Worm (Caenorhabditis elegans) whole organism, mixed stage, embryonic: ENCODE results near the gene vps-60.

Experiments used
- M03D4.4 ChIP-seq: sonication (generic microtip); optimal IDR thresholded peaks from 2 replicates; lab custom pipeline; 2017; ENCODE audit warnings: mild to moderate bottlenecking, missing genetic modification characterization, missing compliant biosample characterization
- bed-3 ChIP-seq: fragments of 200-800 bp; sonication (Bioruptor generic); optimal IDR thresholded peaks from 3 replicates; lab custom pipeline; 2018; ENCODE audit warnings: mild to moderate bottlenecking, missing genetic modification characterization, moderate library complexity, missing compliant biosample characterization
- blmp-1 ChIP-seq: fragments of 150-350 bp; optimal IDR thresholded peaks from 2 replicates; lab custom pipeline; 2014; ENCODE audit warnings: missing biosample characterization, missing genetic modification characterization
- ceh-39 ChIP-seq: fragments of 150-350 bp; optimal IDR thresholded peaks from 2 replicates; lab custom pipeline; 2014; ENCODE audit warnings: missing biosample characterization, missing genetic modification characterization
- ceh-43 ChIP-seq: fragments of 200-800 bp; sonication (Bioruptor generic); optimal IDR thresholded peaks from 2 replicates; lab custom pipeline; 2018; ENCODE audit warnings: mild to moderate bottlenecking, missing genetic modification characterization, moderate library complexity, missing compliant biosample characterization
- ceh-83 ChIP-seq: fragments of 200-800 bp; sonication (Bioruptor generic); optimal IDR thresholded peaks from 2 replicates; lab custom pipeline; 2018; ENCODE audit warnings: mild to moderate bottlenecking, missing genetic modification characterization, missing compliant biosample characterization
- ces-1 ChIP-seq: fragments of 150-350 bp; optimal IDR thresholded peaks from 2 replicates; lab custom pipeline; 2014; ENCODE audit warnings: missing biosample characterization, missing genetic modification reagents, missing genetic modification characterization
- cnd-1 ChIP-seq: fragments of 200-800 bp; sonication (Bioruptor generic); optimal IDR thresholded peaks from 2 replicates; lab custom pipeline; 2018; ENCODE audit warnings: mild to moderate bottlenecking, missing genetic modification characterization, missing compliant biosample characterization
- drap-1 ChIP-seq: fragments of 200-800 bp; sonication (Bioruptor generic); optimal IDR thresholded peaks from 3 replicates; lab custom pipeline; 2018; ENCODE audit warnings: mild to moderate bottlenecking, missing genetic modification characterization, missing compliant biosample characterization
- elt-1 ChIP-seq: sonication (generic microtip); optimal IDR thresholded peaks from 2 replicates; lab custom pipeline; 2017; ENCODE audit warnings: missing genetic modification characterization, mild to moderate bottlenecking, missing compliant biosample characterization, antibody characterized with exemption, moderate library complexity, borderline replicate concordance; ENCODE audit not compliant: insufficient read depth
- elt-3 ChIP-seq: fragments of 150-350 bp; optimal IDR thresholded peaks from 2 replicates; lab custom pipeline; 2014; ENCODE audit warnings: missing biosample characterization, missing genetic modification characterization
- flh-1 ChIP-seq: fragments of 200-800 bp; sonication (Bioruptor generic); optimal IDR thresholded peaks from 2 replicates; lab custom pipeline; 2018; ENCODE audit warnings: mild to moderate bottlenecking, missing genetic modification characterization, moderate library complexity, missing compliant biosample characterization
- ham-2 ChIP-seq: fragments of 200-800 bp; sonication (Bioruptor generic); optimal IDR thresholded peaks from 2 replicates; lab custom pipeline; 2018; ENCODE audit warnings: mild to moderate bottlenecking, missing genetic modification characterization, missing compliant biosample characterization
- hlh-1 ChIP-seq: fragments of 150-350 bp; optimal IDR thresholded peaks from 2 replicates; lab custom pipeline; 2014; ENCODE audit warnings: missing biosample characterization, missing genetic modification reagents, missing genetic modification characterization
- lin-13 ChIP-seq: fragments of 150-350 bp; optimal IDR thresholded peaks from 2 replicates; lab custom pipeline; 2014; ENCODE audit warnings: missing biosample characterization, missing genetic modification characterization
- lin-32 ChIP-seq: fragments of 200-800 bp; sonication (Bioruptor generic); optimal IDR thresholded peaks from 2 replicates; lab custom pipeline; 2018; ENCODE audit warnings: mild to moderate bottlenecking, missing genetic modification characterization, missing compliant biosample characterization
- lsy-2 ChIP-seq: fragments of 150-350 bp; optimal IDR thresholded peaks from 2 replicates; lab custom pipeline; 2014; ENCODE audit warnings: missing biosample characterization, missing genetic modification characterization
- mab-5 ChIP-seq: fragments of 150-350 bp; optimal IDR thresholded peaks from 2 replicates; lab custom pipeline; 2014; ENCODE audit warnings: missing biosample characterization, missing genetic modification characterization
- mep-1 ChIP-seq: fragments of 150-350 bp; optimal IDR thresholded peaks from 2 replicates; lab custom pipeline; 2017; ENCODE audit warnings: missing biosample characterization, missing genetic modification reagents, missing genetic modification characterization, inconsistent platforms
- mls-2 ChIP-seq: sonication (generic microtip); optimal IDR thresholded peaks from 2 replicates; lab custom pipeline; 2016; ENCODE audit warnings: mild to moderate bottlenecking, missing genetic modification characterization, moderate library complexity, missing compliant biosample characterization
- nhr-12 ChIP-seq: fragments of 150-350 bp; optimal IDR thresholded peaks from 2 replicates; lab custom pipeline; 2014; ENCODE audit warnings: missing biosample characterization, missing genetic modification characterization
- nhr-2 ChIP-seq: fragments of 150-350 bp; optimal IDR thresholded peaks from 2 replicates; lab custom pipeline; 2014; ENCODE audit warnings: missing biosample characterization, missing genetic modification characterization
- nhr-237 ChIP-seq: fragments of 150-350 bp; optimal IDR thresholded peaks from 2 replicates; lab custom pipeline; 2014; ENCODE audit warnings: missing biosample characterization, missing genetic modification characterization
- nhr-28 ChIP-seq: fragments of 150-350 bp; optimal IDR thresholded peaks from 2 replicates; lab custom pipeline; 2014; ENCODE audit warnings: missing biosample characterization, missing genetic modification characterization
- nhr-76 ChIP-seq: sonication (generic microtip); optimal IDR thresholded peaks from 2 replicates; lab custom pipeline; 2017; ENCODE audit warnings: missing biosample characterization, missing genetic modification characterization
- pha-4 ChIP-seq: fragments of 150-350 bp; optimal IDR thresholded peaks from 2 replicates; lab custom pipeline; 2018; ENCODE audit warnings: missing biosample characterization, missing genetic modification reagents, missing genetic modification characterization
- sem-2 ChIP-seq: fragments of 200-800 bp; sonication (Bioruptor generic); optimal IDR thresholded peaks from 2 replicates; lab custom pipeline; 2018; ENCODE audit warnings: mild to moderate bottlenecking, missing genetic modification characterization, missing compliant biosample characterization
- snpc-4 ChIP-seq: fragments of 150-350 bp; optimal IDR thresholded peaks from 2 replicates; lab custom pipeline; 2014; ENCODE audit warnings: missing biosample characterization, missing genetic modification characterization
- sptf-1 ChIP-seq: sonication (generic microtip); optimal IDR thresholded peaks from 2 replicates; lab custom pipeline; 2017; ENCODE audit warnings: mild to moderate bottlenecking, missing genetic modification characterization, moderate library complexity, missing compliant biosample characterization
- tbx-8 ChIP-seq: fragments of 200-800 bp; sonication (Bioruptor generic); optimal IDR thresholded peaks from 2 replicates; lab custom pipeline; 2018; ENCODE audit warnings: mild to moderate bottlenecking, missing genetic modification characterization, moderate library complexity, missing compliant biosample characterization
- unc-120 ChIP-seq: sonication (generic microtip); optimal IDR thresholded peaks from 2 replicates; lab custom pipeline; 2017; ENCODE audit warnings: missing genetic modification characterization, missing compliant biosample characterization; ENCODE audit not compliant: poor library complexity, severe bottlenecking
- unc-39 ChIP-seq: fragments of 150-350 bp; optimal IDR thresholded peaks from 2 replicates; lab custom pipeline; 2014; ENCODE audit warnings: missing biosample characterization, missing genetic modification characterization
- unc-62 ChIP-seq: fragments of 150-350 bp; optimal IDR thresholded peaks from 2 replicates; lab custom pipeline; 2014; ENCODE audit warnings: missing biosample characterization, missing genetic modification reagents, missing genetic modification characterization
- ztf-11 ChIP-seq: fragments of 150-350 bp; optimal IDR thresholded peaks from 2 replicates; lab custom pipeline; 2014; ENCODE audit warnings: missing biosample characterization, missing genetic modification characterization

The vps-60 gene

DNA sequence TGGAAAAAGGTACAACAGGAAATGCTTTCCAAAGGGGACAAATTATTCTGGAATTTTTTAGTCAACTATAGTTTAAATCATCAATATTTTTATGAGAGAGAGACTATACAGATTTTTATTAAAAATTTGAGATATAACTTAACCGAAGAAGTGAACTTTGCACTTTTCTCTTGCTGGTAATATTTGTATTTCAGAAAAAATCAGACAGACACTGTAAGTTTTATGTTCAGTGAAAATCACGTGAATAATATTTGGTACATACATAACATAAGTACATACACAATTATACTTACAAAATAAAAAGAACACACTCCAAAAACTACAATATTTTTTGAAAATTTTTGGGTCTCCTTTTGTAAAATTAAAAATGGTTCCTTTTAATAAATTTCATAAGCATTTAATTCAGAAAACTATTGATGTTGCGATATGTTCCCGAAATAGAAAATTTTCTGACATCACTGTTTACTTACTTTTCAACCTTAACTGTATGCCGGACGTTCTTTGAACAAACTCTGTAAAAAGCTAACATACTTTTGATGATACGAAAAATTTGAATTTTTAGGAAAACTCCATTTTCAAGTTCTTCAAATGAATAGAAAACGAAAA is 31.8 kb upstream of the vps-60 start, which contains the start of the genes F28A12.10 and acd-4:
Gene F28A12.10, minus strand, starts transcription at position 101 of the 606 bp plus-strand sequence.
Gene acd-4, plus strand, starts transcription at position 556 of the 606 bp plus-strand sequence.
- TF ChIP-seq sptf-1 (tag; lab: Kevin White, UChicago) (no peak), ham-2 (GFP tag; lab: Kevin White, UChicago) (no peak), elt-1 (tag; lab: Kevin White, UChicago) (no peak), M03D4.4 (tag; lab: Kevin White, UChicago) (no peak), ceh-83 (GFP tag; lab: Kevin White, UChicago) (no peak), snpc-4 (tag; lab: Kevin White, UChicago) (no peak)

- TF ChIP-seq sptf-1 (tag; lab: Kevin White, UChicago) (no peak), mep-1 (tag; lab: Kevin White, UChicago) (no peak), blmp-1 (tag; lab: Kevin White, UChicago) (no peak), nhr-28 (tag; lab: Kevin White, UChicago) (no peak), hlh-1 (tag; lab: Kevin White, UChicago) (no peak), nhr-237 (tag; lab: Kevin White, UChicago) (no peak), unc-120 (no peak), tbx-8 (GFP tag; lab: Kevin White, UChicago) (no peak), ham-2 (GFP tag; lab: Kevin White, UChicago) (no peak), ztf-11 (tag; lab: Kevin White, UChicago) (no peak), ceh-43 (no peak), lin-13 (tag; lab: Kevin White, UChicago) (no peak), lsy-2 (tag; lab: Kevin White, UChicago) (no peak), pha-4 (no peak), bed-3 (GFP tag; lab: Kevin White, UChicago) (no peak), snpc-4 (tag; lab: Kevin White, UChicago) (no peak), elt-3 (tag; lab: Kevin White, UChicago) (no peak), nhr-12 (tag; lab: Kevin White, UChicago) (no peak), sem-2 (no peak)
These were observed 31.0 kb upstream of the vps-60 start, which contains the start of gene grl-12 for ce11 chrV:8636907-8637306. grl-12 (minus strand) TSS chrV:8637007.

- TF ChIP-seq ceh-43: no peak
- TF ChIP-seq bed-3 (GFP tag; lab: Kevin White, UChicago): no peak
- TF ChIP-seq nhr-12 (tag; lab: Kevin White, UChicago): no peak
- TF ChIP-seq elt-3 (tag; lab: Kevin White, UChicago): no peak
- TF ChIP-seq unc-62 (GFP tag; lab: Kevin White, UChicago): no peak
- no peak for TF ChIP-seq nhr-2 (tag; lab: Kevin White, UChicago)
- TF ChIP-seq lsy-2 (tag; lab: Kevin White, UChicago): no peak
These were observed 29.6 kb upstream of the vps-60 start, which contains the start of gene oac-29 for ce11 chrV:8635575-8635974. oac-29 (minus strand) TSS chrV:8635675.

- TF ChIP-seq nhr-2 (tag; lab: Kevin White, UChicago) (no peak), lin-13 (tag; lab: Kevin White, UChicago) (no peak), mep-1 (tag; lab: Kevin White, UChicago) (no peak), hlh-1 (tag; lab: Kevin White, UChicago) (no peak), sem-2 (no peak), ham-2 (GFP tag; lab: Kevin White, UChicago) (no peak), elt-3 (tag; lab: Kevin White, UChicago) (no peak), mab-5 (tag; lab: Kevin White, UChicago) (no peak), ceh-83 (GFP tag; lab: Kevin White, UChicago) (no peak), ztf-11 (tag; lab: Kevin White, UChicago) (no peak), nhr-76 (no peak), sptf-1 (tag; lab: Kevin White, UChicago) (no peak), lin-32 (GFP tag; lab: Kevin White, UChicago) (no peak), unc-62 (GFP tag; lab: Kevin White, UChicago) (no peak), unc-120 (no peak), flh-1 (GFP tag; lab: Kevin White, UChicago) (no peak), nhr-237 (tag; lab: Kevin White, UChicago) (no peak), unc-39 (no peak)
- TF ChIP-seq, all 35 proteins: peak for 0
These were observed 26.9 kb upstream of the vps-60 start for ce11 chrV:8632788-8633187.

ce11 chrV:8631277-8631765 is 25.4 kb upstream of the vps-60 start, which contains the start of gene atg-18:
atg-18 (minus strand) TSS chrV:8631327.
- TF ChIP-seq unc-62 (GFP tag; lab: Kevin White, UChicago) (peak; percentile 18), nhr-2 (tag; lab: Kevin White, UChicago) (peak; percentile 11), pha-4 (peak; percentile 36), unc-120 (peak; percentile 33), elt-1 (tag; lab: Kevin White, UChicago) (no peak), M03D4.4 (tag; lab: Kevin White, UChicago) (no peak), mls-2 (no peak), bed-3 (GFP tag; lab: Kevin White, UChicago) (peak; percentile 22), sem-2 (no peak), cnd-1 (peak; percentile 53), ztf-11 (tag; lab: Kevin White, UChicago) (peak; percentile 10), lin-32 (GFP tag; lab: Kevin White, UChicago) (peak; percentile 18), tbx-8 (GFP tag; lab: Kevin White, UChicago) (no peak), snpc-4 (tag; lab: Kevin White, UChicago) (no peak), blmp-1 (tag; lab: Kevin White, UChicago) (peak; percentile 41), nhr-237 (tag; lab: Kevin White, UChicago) (peak; percentile 11), flh-1 (GFP tag; lab: Kevin White, UChicago) (no peak), elt-3 (tag; lab: Kevin White, UChicago) (no peak), nhr-28 (tag; lab: Kevin White, UChicago) (no peak), ceh-39 (peak; percentile 12), ham-2 (GFP tag; lab: Kevin White, UChicago) (peak; percentile 18), drap-1 (peak; percentile 62), mab-5 (tag; lab: Kevin White, UChicago) (peak; percentile 52), ceh-43 (peak; percentile 67), mep-1 (tag; lab: Kevin White, UChicago) (peak; percentile 45), ces-1 (no peak)
